Fruit fly (Drosophila melanogaster) whole organism, pupa: ENCODE data around the gene norpA.

Experiments
- CG13204 ChIP-seq: fragments of 200-800 bp; sonication (Bioruptor generic); optimal IDR thresholded peaks from 2 replicates; lab custom pipeline; 2018; ENCODE audit warnings: missing biosample characterization, mild to moderate bottlenecking, missing genetic modification characterization, moderate library complexity
- CG9948 ChIP-seq: fragments of 200-800 bp; sonication (Bioruptor generic); optimal IDR thresholded peaks from 2 replicates; lab custom pipeline; 2018; ENCODE audit warnings: missing biosample characterization, mild to moderate bottlenecking, missing genetic modification characterization, moderate library complexity
- fd96Ca ChIP-seq: fragments of 200-800 bp; sonication (Bioruptor generic); IDR thresholded peaks from 3 replicates; pipeline ENCODE4 v1.3.6; 2022; ENCODE audit warnings: missing biosample characterization, missing genetic modification characterization
- gl ChIP-seq: fragments of 200-800 bp; sonication (Bioruptor generic); optimal IDR thresholded peaks from 2 replicates; lab custom pipeline; 2018; ENCODE audit warnings: missing biosample characterization, mild to moderate bottlenecking, missing genetic modification characterization

DNA sequence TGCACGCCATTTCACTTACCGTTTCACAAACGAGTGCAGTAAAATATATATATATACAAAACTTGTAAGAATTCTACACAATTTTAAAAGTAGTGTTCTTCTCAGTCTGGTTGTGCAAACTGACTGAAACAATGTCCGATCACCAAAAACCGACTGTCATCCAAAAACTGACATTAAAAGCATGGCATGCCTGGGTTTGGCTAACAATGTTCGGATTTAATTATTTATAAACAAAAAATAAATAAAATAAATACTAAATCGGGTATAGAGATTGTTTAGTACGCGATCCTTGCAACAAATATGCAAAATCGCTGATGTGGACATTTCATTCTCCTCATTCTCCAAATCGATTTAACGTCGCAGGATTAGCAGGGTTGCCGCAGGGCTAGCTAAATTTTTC is 20.2 kb upstream of the norpA start, which contains the start of gene CG12692:
- TF ChIP-seq gl (tag; lab: Kevin White, UChicago) (no peak), CG9948 (tag; lab: Kevin White, UChicago) (no peak), fd96Ca (GFP tag; lab: Robert Waterston, UW) (no peak), CG13204 (GFP tag; lab: Kevin White, UChicago) (no peak)
